Fruit fly (Drosophila melanogaster) whole organism, wandering third instar larva: ENCODE results near the gene Sap47.

ENCODE experiments used
- Abd-B ChIP-seq: fragments of >200 bp; optimal IDR thresholded peaks from 2 replicates; lab custom pipeline; 2017; ENCODE audit warnings: missing biosample characterization, missing genetic modification characterization
- CG32264 ChIP-seq: fragments of 200-800 bp; sonication (Bioruptor generic); optimal IDR thresholded peaks from 2 replicates; lab custom pipeline; 2016; ENCODE audit warnings: missing biosample characterization, missing genetic modification characterization
- CrebA ChIP-seq: fragments of 200-800 bp; sonication (Bioruptor generic); optimal IDR thresholded peaks from 2 replicates; lab custom pipeline; 2016; ENCODE audit warnings: missing biosample characterization, mild to moderate bottlenecking, missing genetic modification characterization, borderline replicate concordance
- Dfd ChIP-seq: fragments of >200 bp; optimal IDR thresholded peaks from 2 replicates; lab custom pipeline; 2017; ENCODE audit warnings: missing biosample characterization, missing genetic modification characterization
- GATAd ChIP-seq: sonication (Bioruptor generic); optimal IDR thresholded peaks from 2 replicates; lab custom pipeline; 2016; ENCODE audit warnings: missing biosample characterization, missing genetic modification characterization
- HLH106 ChIP-seq: fragments of 200-800 bp; optimal IDR thresholded peaks from 3 replicates; lab custom pipeline; 2019; ENCODE audit warnings: missing biosample characterization, mild to moderate bottlenecking, missing genetic modification characterization, moderate library complexity
- Hnf4 ChIP-seq: fragments of 200-800 bp; sonication (Bioruptor generic); optimal IDR thresholded peaks from 2 replicates; lab custom pipeline; 2016; ENCODE audit warnings: missing biosample characterization, mild to moderate bottlenecking, missing genetic modification characterization
- Hr78 ChIP-seq: fragments of >200 bp; optimal IDR thresholded peaks from 2 replicates; lab custom pipeline; 2017; ENCODE audit warnings: missing biosample characterization, missing genetic modification characterization
- Hr83 ChIP-seq: fragments of 200-300 bp; sonication (Bioruptor generic); optimal IDR thresholded peaks from 2 replicates; lab custom pipeline; 2016; ENCODE audit warnings: missing biosample characterization, mild to moderate bottlenecking, missing genetic modification characterization, moderate library complexity; ENCODE audit not compliant: poor library complexity, severe bottlenecking
- Jra ChIP-seq: sonication (Bioruptor generic); optimal IDR thresholded peaks from 2 replicates; lab custom pipeline; 2016; ENCODE audit warnings: missing biosample characterization, missing genetic modification characterization
- N ChIP-seq: fragments of >200 bp; optimal IDR thresholded peaks from 2 replicates; lab custom pipeline; 2018; ENCODE audit warnings: missing biosample characterization, missing external identifiers, missing genetic modification characterization
- OdsH ChIP-seq: fragments of 200-800 bp; sonication (Bioruptor generic); optimal IDR thresholded peaks from 2 replicates; lab custom pipeline; 2016; ENCODE audit warnings: missing biosample characterization, mild to moderate bottlenecking, missing genetic modification characterization
- Rel ChIP-seq, 2 experiments: fragments of 200-800 bp; sonication (Bioruptor generic) in 1 of 2; optimal IDR thresholded peaks; 2 replicates in 1 of 2; 3 replicates in 1 of 2; lab custom pipeline; 2016 to 2019; ENCODE audit warnings: mild to moderate bottlenecking in 2 of 2, missing biosample characterization in 2 of 2, missing genetic modification characterization in 2 of 2, moderate library complexity in 1 of 2
- Sp1 ChIP-seq: fragments of 200-800 bp; sonication (Bioruptor generic); optimal IDR thresholded peaks from 3 replicates; lab custom pipeline; 2019; ENCODE audit warnings: missing biosample characterization, mild to moderate bottlenecking, missing genetic modification characterization, moderate library complexity
- br ChIP-seq: fragments of 200-800 bp; sonication (Bioruptor generic); optimal IDR thresholded peaks from 2 replicates; lab custom pipeline; 2016; ENCODE audit warnings: missing biosample characterization, missing genetic modification characterization
- brk ChIP-seq: fragments of 200-800 bp; sonication (Bioruptor generic); optimal IDR thresholded peaks from 2 replicates; lab custom pipeline; 2016; ENCODE audit warnings: missing biosample characterization, mild to moderate bottlenecking, missing genetic modification characterization
- dl ChIP-seq, 2 experiments: fragments of 175-275, 200-275 bp in 1 of 2; fragments of 200-275 bp in 1 of 2; sonication (Bioruptor generic); optimal IDR thresholded peaks; lab custom pipeline; 2018; ENCODE audit warnings: mild to moderate bottlenecking in 2 of 2, missing biosample characterization in 2 of 2, missing genetic modification characterization in 2 of 2, moderate library complexity in 2 of 2; ENCODE audit not compliant: partially characterized antibody in 2 of 2, insufficient read depth in 1 of 2
- dmrt93B ChIP-seq: fragments of 200-800 bp; sonication (Bioruptor generic); optimal IDR thresholded peaks from 2 replicates; lab custom pipeline; 2018; ENCODE audit warnings: missing biosample characterization, mild to moderate bottlenecking, missing genetic modification characterization
- ey ChIP-seq: fragments of 200-800 bp; sonication (Bioruptor generic); optimal IDR thresholded peaks from 2 replicates; lab custom pipeline; 2016; ENCODE audit warnings: missing biosample characterization, missing genetic modification characterization
- foxo ChIP-seq, 2 experiments: fragments of 200-800 bp; sonication (Bioruptor generic); optimal IDR thresholded peaks; 2 replicates in 1 of 2; 3 replicates in 1 of 2; lab custom pipeline; 2016 to 2017; ENCODE audit warnings: missing biosample characterization in 2 of 2, missing genetic modification characterization in 2 of 2
- fru ChIP-seq: fragments of 200-800 bp; sonication (Bioruptor generic); optimal IDR thresholded peaks from 3 replicates; lab custom pipeline; 2016; ENCODE audit warnings: missing biosample characterization, mild to moderate bottlenecking, missing genetic modification characterization
- h ChIP-seq: fragments of 200-800 bp; sonication (Bioruptor generic); optimal IDR thresholded peaks from 3 replicates; lab custom pipeline; 2016; ENCODE audit warnings: missing biosample characterization, mild to moderate bottlenecking, missing genetic modification characterization
- lola ChIP-seq: fragments of >200 bp; optimal IDR thresholded peaks from 2 replicates; lab custom pipeline; 2017; ENCODE audit warnings: missing biosample characterization, missing genetic modification characterization
- pan ChIP-seq: fragments of >200 bp; optimal IDR thresholded peaks from 2 replicates; lab custom pipeline; 2017
- psq ChIP-seq: fragments of 200-800 bp; sonication (Bioruptor generic); optimal IDR thresholded peaks from 3 replicates; lab custom pipeline; 2017; ENCODE audit warnings: missing biosample characterization, mild to moderate bottlenecking, missing genetic modification characterization, moderate library complexity
- rgr ChIP-seq: fragments of 200-800 bp; sonication (Bioruptor generic); optimal IDR thresholded peaks from 3 replicates; lab custom pipeline; 2016; ENCODE audit warnings: missing biosample characterization, mild to moderate bottlenecking, missing genetic modification characterization
- sage ChIP-seq: fragments of 200-800 bp; sonication (Bioruptor generic); optimal IDR thresholded peaks from 2 replicates; lab custom pipeline; 2016; ENCODE audit warnings: missing biosample characterization, mild to moderate bottlenecking, missing genetic modification characterization
- tai ChIP-seq: sonication (Bioruptor generic); optimal IDR thresholded peaks from 2 replicates; lab custom pipeline; 2016; ENCODE audit warnings: missing biosample characterization, missing genetic modification characterization
- usp ChIP-seq: fragments of >200 bp; optimal IDR thresholded peaks from 2 replicates; lab custom pipeline; 2017; ENCODE audit warnings: missing biosample characterization, missing genetic modification characterization
- woc ChIP-seq: sonication (Bioruptor generic); optimal IDR thresholded peaks from 2 replicates; lab custom pipeline; 2016; ENCODE audit warnings: missing biosample characterization, mild to moderate bottlenecking, missing genetic modification characterization

Gene Sap47

dm6 chr3R:16004691-16005474 is 70.0 kb downstream of the Sap47 start (continued):
- TF ChIP-seq pan (lab: Kevin White, UChicago) (no peak), foxo (GFP tag; optimal IDR thresholded peaks at IDR 0.05; lab: Kevin White, UChicago) (peak in 1 of 2 experiments; percentile 1), OdsH (GFP tag; lab: Kevin White, UChicago) (no peak), Hr83 (GFP tag; lab: Kevin White, UChicago) (no peak), usp (GFP tag; lab: Kevin White, UChicago) (no peak), Hr78 (GFP tag; lab: Kevin White, UChicago) (no peak), fru (peak; percentile 54), dl (GFP tag; optimal IDR thresholded peaks at IDR 0.05; lab: Kevin White, UChicago; ENCODE audit: insufficient read depth in 1 of 2, partially characterized antibody in 2 of 2) (no peak), CrebA (GFP tag; lab: Kevin White, UChicago) (no peak), tai (GFP tag; lab: Kevin White, UChicago) (no peak), ey (GFP tag; lab: Kevin White, UChicago) (no peak)

dm6 chr3R:16005943-16006342 is 71.0 kb downstream of the Sap47 start:
- no peak for TF ChIP-seq brk (GFP tag; lab: Kevin White, UChicago)
- no peak for TF ChIP-seq Dfd (GFP tag; lab: Kevin White, UChicago)
- no peak for TF ChIP-seq OdsH (GFP tag; lab: Kevin White, UChicago)
- TF ChIP-seq Hnf4 (GFP tag; lab: Kevin White, UChicago), result no peak
- TF ChIP-seq fru, result no peak
- no peak for TF ChIP-seq lola (GFP tag; lab: Kevin White, UChicago)
- no peak for TF ChIP-seq pan (lab: Kevin White, UChicago)
- TF ChIP-seq Sp1 (GFP tag; lab: Kevin White, UChicago), result no peak
- TF ChIP-seq Rel (GFP tag; optimal IDR thresholded peaks at IDR 0.05; lab: Kevin White, UChicago), result no peak
- no peak for TF ChIP-seq Rel (tag; optimal IDR thresholded peaks at IDR 0.05; lab: Kevin White, UChicago)
- TF ChIP-seq ey (GFP tag; lab: Kevin White, UChicago), result no peak
- no peak for TF ChIP-seq woc
- no peak for TF ChIP-seq sage
- no peak for TF ChIP-seq CG32264
- TF ChIP-seq dmrt93B (GFP tag; lab: Kevin White, UChicago), result no peak
- TF ChIP-seq Hr78 (GFP tag; lab: Kevin White, UChicago), result no peak
- TF ChIP-seq N (GFP tag; lab: Kevin White, UChicago), result no peak

DNA sequence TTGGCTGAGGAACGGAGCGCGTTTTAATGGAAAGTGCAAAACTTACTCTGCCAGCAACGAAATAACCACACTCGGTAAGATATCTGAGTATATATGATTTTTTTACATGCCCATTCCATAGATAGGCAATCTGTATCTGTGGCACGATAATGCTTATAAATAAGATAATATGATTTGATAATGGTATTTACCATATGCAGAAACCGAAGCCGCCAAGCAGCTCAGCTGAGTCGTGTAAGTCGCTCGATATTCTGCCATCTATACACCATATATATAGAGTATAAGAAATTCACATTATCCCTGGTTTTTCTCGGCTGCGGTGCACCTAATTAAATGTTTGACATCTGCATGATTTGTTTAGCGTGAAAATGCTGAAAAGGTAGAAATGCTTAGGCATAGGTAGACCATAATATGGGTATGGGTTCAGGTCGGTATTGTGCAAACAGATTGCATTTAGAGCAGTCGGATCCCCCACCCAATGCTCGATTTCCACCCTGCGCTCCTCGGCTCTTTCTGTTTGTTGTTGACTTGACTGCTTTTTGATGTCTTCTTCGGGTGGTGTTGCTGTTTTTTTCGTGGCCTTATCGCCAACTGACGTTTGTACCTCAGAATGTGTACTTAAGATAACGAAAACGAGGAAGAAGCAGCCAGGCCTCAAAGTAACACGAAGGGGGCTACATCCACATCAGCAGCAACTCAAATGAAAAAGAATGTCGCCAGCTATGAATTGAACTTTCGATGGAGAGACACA is 72.1 kb downstream of the Sap47 start:
- TF ChIP-seq rgr (GFP tag; lab: Kevin White, UChicago) (peak; percentile 18), lola (GFP tag; lab: Kevin White, UChicago) (no peak), h (no peak), foxo (GFP tag; optimal IDR thresholded peaks at IDR 0.05; lab: Kevin White, UChicago) (no peak), Rel (GFP tag; optimal IDR thresholded peaks at IDR 0.05; lab: Kevin White, UChicago) (no peak), Rel (tag; optimal IDR thresholded peaks at IDR 0.05; lab: Kevin White, UChicago) (peak; percentile 37), psq (no peak)

DNA sequence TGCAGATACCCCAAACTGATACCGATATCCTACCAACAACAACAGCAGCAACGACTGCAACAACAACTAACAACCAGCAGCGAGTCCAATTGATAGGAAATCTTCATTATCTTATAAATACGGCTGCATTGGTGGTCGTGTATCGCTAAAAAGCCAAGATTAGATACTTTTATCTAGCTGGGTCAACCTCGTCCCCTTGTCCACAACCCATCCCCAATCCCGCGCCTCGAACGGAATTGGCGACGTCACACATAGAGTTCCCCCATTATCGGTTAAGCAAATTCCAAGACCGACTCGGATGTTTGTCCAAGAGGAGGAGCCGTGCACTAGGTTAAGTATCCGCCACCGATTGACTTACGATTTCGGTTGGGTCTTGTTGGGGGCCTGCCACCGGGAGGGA is 73.4 kb downstream of the Sap47 start:
- TF ChIP-seq Rel (GFP tag; optimal IDR thresholded peaks at IDR 0.05; lab: Kevin White, UChicago) (no peak), Rel (tag; optimal IDR thresholded peaks at IDR 0.05; lab: Kevin White, UChicago) (peak; percentile 56), dmrt93B (GFP tag; lab: Kevin White, UChicago) (no peak), Abd-B (GFP tag; lab: Kevin White, UChicago) (no peak), pan (lab: Kevin White, UChicago) (no peak)

DNA sequence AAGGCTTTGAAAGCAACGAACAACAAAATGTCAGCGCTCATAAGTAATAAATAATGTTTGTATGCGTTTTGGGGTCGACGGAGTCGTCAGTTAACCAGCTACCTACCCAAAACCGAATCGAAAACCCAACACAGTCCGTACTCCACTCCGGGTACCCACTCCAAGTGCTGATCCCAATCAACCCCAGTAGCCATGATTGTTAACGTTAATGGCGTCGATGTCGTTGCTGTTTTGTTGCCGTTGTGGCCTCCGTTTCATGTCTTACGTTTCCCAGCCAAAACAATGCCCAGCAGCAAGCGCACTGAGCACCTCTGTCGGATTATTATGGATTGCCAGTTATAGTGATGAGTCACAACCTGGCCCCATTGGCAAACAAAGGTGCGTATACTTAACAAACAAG is 74.1 kb downstream of the Sap47 start, which contains the start of gene GATAe:
Gene GATAe, plus strand, starts transcription at position 76 of the 400 bp plus-strand sequence.
- TF ChIP-seq brk (GFP tag; lab: Kevin White, UChicago), result no peak
- peak; percentile 13 for TF ChIP-seq br (GFP tag; lab: Kevin White, UChicago)
- TF ChIP-seq Jra, result peak; percentile 21
- TF ChIP-seq N (GFP tag; lab: Kevin White, UChicago), result no peak
- peak; percentile 14 for TF ChIP-seq rgr (GFP tag; lab: Kevin White, UChicago)
- TF ChIP-seq fru, result peak; percentile 19
- no peak for TF ChIP-seq OdsH (GFP tag; lab: Kevin White, UChicago)
- no peak for TF ChIP-seq Abd-B (GFP tag; lab: Kevin White, UChicago)
- no peak for TF ChIP-seq Rel (GFP tag; optimal IDR thresholded peaks at IDR 0.05; lab: Kevin White, UChicago)
- peak; percentile 47 for TF ChIP-seq Rel (tag; optimal IDR thresholded peaks at IDR 0.05; lab: Kevin White, UChicago)
- no peak for TF ChIP-seq woc
- TF ChIP-seq HLH106 (tag; lab: Kevin White, UChicago), result no peak
- TF ChIP-seq lola (GFP tag; lab: Kevin White, UChicago), result no peak
- no peak for TF ChIP-seq GATAd (GFP tag; lab: Kevin White, UChicago)
- TF ChIP-seq Hnf4 (GFP tag; lab: Kevin White, UChicago), result peak; percentile 34
- peak; percentile 40 for TF ChIP-seq h
